Worm (Caenorhabditis elegans): ENCODE data around the gene ctsa-4.1.

DNA sequence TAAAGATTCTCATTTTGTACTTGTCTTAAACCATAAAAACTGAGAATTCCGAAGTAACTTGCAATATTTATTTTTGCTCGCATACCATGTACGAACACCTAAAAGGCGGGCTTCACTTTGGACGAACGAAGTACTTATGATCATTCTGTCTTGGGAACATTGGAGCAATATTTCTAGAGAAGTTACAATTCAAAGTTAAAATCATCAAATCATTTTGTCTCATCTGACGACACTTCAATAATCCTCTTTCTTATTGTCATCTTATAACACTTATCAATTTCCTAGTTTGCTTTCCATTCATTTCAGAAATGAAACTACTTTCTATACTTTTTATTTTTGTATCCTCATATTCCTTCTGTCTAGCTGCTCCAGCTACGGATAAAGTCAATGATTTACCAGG lies at the start of gene ctsa-4.1:
- no peak for TF ChIP-seq ama-1 (optimal IDR thresholded peaks at IDR 0.05)
- TF ChIP-seq B0310.2 (tag; optimal IDR thresholded peaks at IDR 0.05), result no peak
- TF ChIP-seq tbx-37 (GFP tag; conservative IDR thresholded peaks at IDR 0.05), result no peak
- TF ChIP-seq scrt-1 (GFP tag; IDR thresholded peaks at IDR 0.05), result no peak
- TF ChIP-seq hmg-4 (GFP tag; optimal IDR thresholded peaks at IDR 0.05), result no peak
